Worm (Caenorhabditis elegans) whole organism, L2 larva: ENCODE measurements around the gene tag-243.
A peak's percentile ranks its signal among the peaks of the same experiment; 100 is the strongest.

ENCODE experiments used
- C34F6.9 ChIP-seq: fragments of 150-350 bp; optimal IDR thresholded peaks from 2 replicates; lab custom pipeline; 2014; ENCODE audit warnings: missing biosample characterization, missing genetic modification characterization
- F13H6.1 ChIP-seq: sonication (generic microtip); optimal IDR thresholded peaks from 2 replicates; lab custom pipeline; 2016; ENCODE audit warnings: missing genetic modification characterization, missing compliant biosample characterization
- R02D3.7 ChIP-seq: fragments of 150-350 bp; optimal IDR thresholded peaks from 2 replicates; lab custom pipeline; 2014; ENCODE audit warnings: missing biosample characterization, missing genetic modification characterization
- Y55F3AM.14 ChIP-seq: fragments of 200-800 bp; sonication (Bioruptor generic); optimal IDR thresholded peaks from 2 replicates; lab custom pipeline; 2018; ENCODE audit warnings: mild to moderate bottlenecking, missing genetic modification characterization, missing compliant biosample characterization
- ZK546.5 ChIP-seq: sonication (generic microtip); optimal IDR thresholded peaks from 2 replicates; lab custom pipeline; 2017; ENCODE audit warnings: missing biosample characterization, missing genetic modification characterization
- alr-1 ChIP-seq: fragments of 150-350 bp; optimal IDR thresholded peaks from 2 replicates; lab custom pipeline; 2014; ENCODE audit warnings: missing biosample characterization, missing genetic modification characterization
- aly-2 ChIP-seq: fragments of 150-350 bp; optimal IDR thresholded peaks from 2 replicates; lab custom pipeline; 2014; ENCODE audit warnings: missing biosample characterization, missing genetic modification characterization
- ama-1 ChIP-seq: fragments of 150-350 bp; optimal IDR thresholded peaks from 2 replicates; lab custom pipeline; 2018; ENCODE audit warnings: inconsistent platforms
- blmp-1 ChIP-seq: sonication (generic microtip); optimal IDR thresholded peaks from 2 replicates; lab custom pipeline; 2017; ENCODE audit warnings: missing genetic modification characterization, mild to moderate bottlenecking, missing compliant biosample characterization, antibody characterized with exemption, moderate library complexity; ENCODE audit not compliant: insufficient read depth
- ceh-16 ChIP-seq: fragments of 150-350 bp; optimal IDR thresholded peaks from 2 replicates; lab custom pipeline; 2014; ENCODE audit warnings: missing biosample characterization, missing genetic modification characterization
- ceh-82 ChIP-seq: fragments of 150-350 bp; optimal IDR thresholded peaks from 2 replicates; lab custom pipeline; 2014; ENCODE audit warnings: missing biosample characterization, missing genetic modification characterization
- crh-2 ChIP-seq: sonication (generic microtip); optimal IDR thresholded peaks from 2 replicates; lab custom pipeline; 2017; ENCODE audit warnings: missing biosample characterization, missing genetic modification characterization
- egl-27 ChIP-seq: sonication (generic microtip); optimal IDR thresholded peaks from 3 replicates; lab custom pipeline; 2017; ENCODE audit warnings: missing biosample characterization, missing genetic modification reagents, missing genetic modification characterization
- elt-1 ChIP-seq: fragments of 150-350 bp; optimal IDR thresholded peaks from 2 replicates; lab custom pipeline; 2014; ENCODE audit warnings: missing biosample characterization, missing genetic modification characterization
- elt-3 ChIP-seq: sonication (generic microtip); optimal IDR thresholded peaks from 2 replicates; lab custom pipeline; 2017; ENCODE audit warnings: missing biosample characterization, missing genetic modification characterization
- fos-1 ChIP-seq: fragments of 150-350 bp; optimal IDR thresholded peaks from 2 replicates; lab custom pipeline; 2014; ENCODE audit warnings: missing biosample characterization, missing genetic modification characterization
- gmeb-1 ChIP-seq: fragments of 150-350 bp; optimal IDR thresholded peaks from 2 replicates; lab custom pipeline; 2014; ENCODE audit warnings: missing biosample characterization, missing genetic modification characterization
- lin-11 ChIP-seq: fragments of 150-350 bp; sonication (generic microtip); optimal IDR thresholded peaks from 2 replicates; lab custom pipeline; 2014; ENCODE audit warnings: missing biosample characterization, missing genetic modification characterization, inconsistent platforms, mixed read lengths
- lin-13 ChIP-seq: fragments of 150-350 bp; optimal IDR thresholded peaks from 2 replicates; lab custom pipeline; 2014; ENCODE audit warnings: missing biosample characterization, missing genetic modification reagents, missing genetic modification characterization
- lin-39 ChIP-seq: fragments of 150-350 bp; optimal IDR thresholded peaks from 2 replicates; lab custom pipeline; 2014; ENCODE audit warnings: missing biosample characterization, missing genetic modification reagents, missing genetic modification characterization
- lsy-2 ChIP-seq, 2 experiments: fragments of 150-350 bp in 1 of 2; sonication (generic microtip) in 1 of 2; optimal IDR thresholded peaks; 2 replicates each; lab custom pipeline; 2014 to 2017; ENCODE audit warnings: missing biosample characterization in 2 of 2, missing genetic modification characterization in 2 of 2
- mab-5 ChIP-seq: fragments of 150-350 bp; optimal IDR thresholded peaks from 2 replicates; lab custom pipeline; 2014; ENCODE audit warnings: missing biosample characterization, missing genetic modification characterization
- mbf-1 ChIP-seq: sonication (generic microtip); optimal IDR thresholded peaks from 2 replicates; lab custom pipeline; 2017; ENCODE audit warnings: missing biosample characterization, missing genetic modification characterization
- mdl-1 ChIP-seq, 2 experiments: fragments of 150-350 bp in 1 of 2; sonication (generic microtip) in 1 of 2; optimal IDR thresholded peaks; 2 replicates each; lab custom pipeline; 2017; ENCODE audit warnings: missing biosample characterization in 2 of 2, missing genetic modification characterization in 2 of 2
- nhr-10 ChIP-seq: sonication (generic microtip); optimal IDR thresholded peaks from 2 replicates; lab custom pipeline; 2017; ENCODE audit warnings: missing biosample characterization, missing genetic modification characterization
- nhr-12 ChIP-seq: fragments of 150-350 bp; optimal IDR thresholded peaks from 2 replicates; lab custom pipeline; 2014; ENCODE audit warnings: missing biosample characterization, missing genetic modification characterization
- nhr-129 ChIP-seq: fragments of 150-350 bp; optimal IDR thresholded peaks from 2 replicates; lab custom pipeline; 2014; ENCODE audit warnings: missing biosample characterization, missing genetic modification characterization
- nhr-21 ChIP-seq: fragments of 150-350 bp; optimal IDR thresholded peaks from 2 replicates; lab custom pipeline; 2014; ENCODE audit warnings: missing biosample characterization, missing genetic modification characterization
- nhr-23 ChIP-seq: fragments of 150-350 bp; optimal IDR thresholded peaks from 2 replicates; lab custom pipeline; 2014; ENCODE audit warnings: missing biosample characterization, missing genetic modification reagents, missing genetic modification characterization
- nhr-237 ChIP-seq: fragments of 150-350 bp; optimal IDR thresholded peaks from 2 replicates; lab custom pipeline; 2014; ENCODE audit warnings: missing biosample characterization, missing genetic modification characterization
- nhr-6 ChIP-seq: fragments of 150-350 bp; optimal IDR thresholded peaks from 2 replicates; lab custom pipeline; 2014; ENCODE audit warnings: missing biosample characterization, missing genetic modification characterization
- nhr-77 ChIP-seq: fragments of 150-350 bp; optimal IDR thresholded peaks from 2 replicates; lab custom pipeline; 2014; ENCODE audit warnings: missing biosample characterization, missing genetic modification characterization
- peb-1 ChIP-seq: fragments of 150-350 bp; optimal IDR thresholded peaks from 2 replicates; lab custom pipeline; 2014; ENCODE audit warnings: missing biosample characterization, missing genetic modification characterization
- sem-4 ChIP-seq: fragments of 150-350 bp; optimal IDR thresholded peaks from 2 replicates; lab custom pipeline; 2014; ENCODE audit warnings: missing biosample characterization, missing genetic modification reagents, missing genetic modification characterization
- skn-1 ChIP-seq: sonication (generic microtip); optimal IDR thresholded peaks from 2 replicates; lab custom pipeline; 2017; ENCODE audit warnings: missing biosample characterization, missing genetic modification characterization
- sma-3 ChIP-seq: sonication (generic microtip); optimal IDR thresholded peaks from 2 replicates; lab custom pipeline; 2016; ENCODE audit warnings: missing genetic modification reagents, missing genetic modification characterization, missing compliant biosample characterization
- sma-9 ChIP-seq, 2 experiments: fragments of 150-350 bp in 1 of 2; sonication (generic microtip) in 1 of 2; optimal IDR thresholded peaks; 2 replicates each; lab custom pipeline; 2014 to 2016; ENCODE audit warnings: missing genetic modification characterization in 2 of 2, mild to moderate bottlenecking in 1 of 2, missing biosample characterization in 1 of 2, missing compliant biosample characterization in 1 of 2, missing genetic modification reagents in 1 of 2, moderate library complexity in 1 of 2
- snpc-4 ChIP-seq: fragments of 150-350 bp; optimal IDR thresholded peaks from 2 replicates; lab custom pipeline; 2014; ENCODE audit warnings: missing biosample characterization, missing genetic modification characterization
- unc-39 ChIP-seq: fragments of 150-350 bp; optimal IDR thresholded peaks from 2 replicates; lab custom pipeline; 2014; ENCODE audit warnings: missing biosample characterization, missing genetic modification characterization
- unc-55 ChIP-seq: fragments of 150-350 bp; sonication (generic microtip); optimal IDR thresholded peaks from 3 replicates; lab custom pipeline; 2014; ENCODE audit warnings: missing biosample characterization, missing genetic modification reagents, missing genetic modification characterization
- unc-62 ChIP-seq: fragments of 150-350 bp; optimal IDR thresholded peaks from 2 replicates; lab custom pipeline; 2014; ENCODE audit warnings: missing biosample characterization, missing genetic modification reagents, missing genetic modification characterization
- zag-1 ChIP-seq: fragments of 150-350 bp; optimal IDR thresholded peaks from 2 replicates; lab custom pipeline; 2014; ENCODE audit warnings: missing biosample characterization, missing genetic modification characterization
- ztf-1 ChIP-seq: fragments of 200-800 bp; sonication (Bioruptor generic); conservative IDR thresholded peaks from 2 replicates; pipeline ENCODE4 v1.3.6; 2022; ENCODE audit warnings: missing genetic modification characterization, missing compliant biosample characterization
- ztf-11 ChIP-seq: sonication (generic microtip); optimal IDR thresholded peaks from 2 replicates; lab custom pipeline; 2017; ENCODE audit warnings: missing biosample characterization, missing genetic modification characterization
- ztf-4 ChIP-seq: fragments of 150-350 bp; optimal IDR thresholded peaks from 2 replicates; lab custom pipeline; 2014; ENCODE audit warnings: missing biosample characterization, missing genetic modification characterization

The tag-243 gene

ce11 chrIII:4723922-4724321 lies 35.7 kb upstream of the tag-243 start:
- TF ChIP-seq F13H6.1 (tag; lab: Kevin White, UChicago) = peak; percentile 29
- TF ChIP-seq unc-55 (GFP tag; lab: Kevin White, UChicago) = peak; percentile 54
- TF ChIP-seq ztf-1 (GFP tag; lab: Robert Waterston, UW) = no peak
- no peak for TF ChIP-seq skn-1 (tag; lab: Kevin White, UChicago)
- no peak for TF ChIP-seq zag-1 (tag; lab: Kevin White, UChicago)
- peak; percentile 26 for TF ChIP-seq sma-9 (GFP tag; optimal IDR thresholded peaks at IDR 0.05; lab: Kevin White, UChicago)
- no peak for TF ChIP-seq sma-9 (tag; optimal IDR thresholded peaks at IDR 0.05; lab: Kevin White, UChicago)
- peak; percentile 77 for TF ChIP-seq C34F6.9 (tag; lab: Kevin White, UChicago)
- TF ChIP-seq lsy-2 (tag; optimal IDR thresholded peaks at IDR 0.05; lab: Kevin White, UChicago) = peak in 1 of 2 experiments; percentile 35

ce11 chrIII:4721750-4722149 lies 33.5 kb upstream of the tag-243 start, which contains the start of gene acy-1:
acy-1 (plus strand) TSS chrIII:4722095.
- TF ChIP-seq ZK546.5 (tag; lab: Kevin White, UChicago) (no peak), nhr-77 (tag; lab: Kevin White, UChicago) (no peak), mdl-1 (tag; optimal IDR thresholded peaks at IDR 0.05; lab: Kevin White, UChicago) (peak in 1 of 2 experiments; percentile 34), C34F6.9 (tag; lab: Kevin White, UChicago) (peak; percentile 95), nhr-237 (tag; lab: Kevin White, UChicago) (no peak), nhr-6 (tag; lab: Kevin White, UChicago) (peak; percentile 45), ztf-4 (tag; lab: Kevin White, UChicago) (peak; percentile 56), nhr-12 (tag; lab: Kevin White, UChicago) (no peak), Y55F3AM.14 (GFP tag; lab: Kevin White, UChicago) (peak; percentile 27), nhr-10 (tag; lab: Kevin White, UChicago) (no peak), unc-62 (GFP tag; lab: Kevin White, UChicago) (no peak), egl-27 (tag; lab: Kevin White, UChicago) (peak; percentile 47), alr-1 (no peak), lsy-2 (tag; optimal IDR thresholded peaks at IDR 0.05; lab: Kevin White, UChicago) (peak; percentile 64 to 87), lin-11 (tag; lab: Kevin White, UChicago) (peak; percentile 67), gmeb-1 (tag; lab: Kevin White, UChicago) (peak; percentile 17), zag-1 (tag; lab: Kevin White, UChicago) (peak; percentile 77), elt-1 (tag; lab: Kevin White, UChicago) (no peak), snpc-4 (tag; lab: Kevin White, UChicago) (no peak), sem-4 (tag; lab: Kevin White, UChicago) (peak; percentile 81), mab-5 (tag; lab: Kevin White, UChicago) (peak; percentile 88), R02D3.7 (tag; lab: Kevin White, UChicago) (no peak), sma-9 (GFP tag; optimal IDR thresholded peaks at IDR 0.05; lab: Kevin White, UChicago) (peak; percentile 67), sma-9 (tag; optimal IDR thresholded peaks at IDR 0.05; lab: Kevin White, UChicago) (no peak), crh-2 (peak; percentile 79), ama-1 (lab: Kevin White, UChicago) (no peak), F13H6.1 (tag; lab: Kevin White, UChicago) (peak; percentile 89), unc-55 (GFP tag; lab: Kevin White, UChicago) (peak; percentile 95), nhr-129 (tag; lab: Kevin White, UChicago) (peak; percentile 84), lin-13 (GFP tag; lab: Kevin White, UChicago) (peak; percentile 81), lin-39 (tag; lab: Kevin White, UChicago) (no peak), fos-1 (peak; percentile 57)

- TF ChIP-seq unc-39 (tag; lab: Kevin White, UChicago) (no peak), mdl-1 (tag; optimal IDR thresholded peaks at IDR 0.05; lab: Kevin White, UChicago) (no peak), crh-2 (peak; percentile 65), snpc-4 (tag; lab: Kevin White, UChicago) (no peak), F13H6.1 (tag; lab: Kevin White, UChicago) (no peak), elt-1 (tag; lab: Kevin White, UChicago) (no peak), ceh-82 (no peak), nhr-21 (tag; lab: Kevin White, UChicago) (peak; percentile 6), skn-1 (tag; lab: Kevin White, UChicago) (no peak), sma-3 (peak; percentile 45), ztf-11 (tag; lab: Kevin White, UChicago) (no peak), nhr-129 (tag; lab: Kevin White, UChicago) (peak; percentile 71), nhr-6 (tag; lab: Kevin White, UChicago) (no peak), ztf-1 (GFP tag; lab: Robert Waterston, UW) (no peak), C34F6.9 (tag; lab: Kevin White, UChicago) (peak; percentile 62), lin-39 (tag; lab: Kevin White, UChicago) (no peak), R02D3.7 (tag; lab: Kevin White, UChicago) (no peak), egl-27 (tag; lab: Kevin White, UChicago) (peak; percentile 9), mab-5 (tag; lab: Kevin White, UChicago) (peak; percentile 75), peb-1 (tag; lab: Kevin White, UChicago) (no peak), mbf-1 (no peak), lsy-2 (tag; optimal IDR thresholded peaks at IDR 0.05; lab: Kevin White, UChicago) (peak; percentile 56 to 81), aly-2 (tag; lab: Kevin White, UChicago) (no peak), nhr-237 (tag; lab: Kevin White, UChicago) (no peak), blmp-1 (tag; lab: Kevin White, UChicago) (no peak), ceh-16 (no peak), nhr-23 (tag; lab: Kevin White, UChicago) (no peak), fos-1 (peak; percentile 1), elt-3 (tag; lab: Kevin White, UChicago) (no peak)
Observed at ce11 chrIII:4720620-4721227, 32.5 kb upstream of the tag-243 start, which contains the start of gene emb-5. emb-5 (minus strand) TSS chrIII:4720670.
